Fruit fly (Drosophila melanogaster) whole organism, pupa: ENCODE measurements around the gene CG34297.

Experiments
- CG12605 ChIP-seq: fragments of 200-800 bp; sonication (Bioruptor generic); IDR thresholded peaks from 2 replicates; pipeline ENCODE4 v1.3.6; 2022; ENCODE audit warnings: missing biosample characterization, missing genetic modification characterization
- CG15710 ChIP-seq: fragments of 200-800 bp; sonication (Bioruptor generic); optimal IDR thresholded peaks from 2 replicates; lab custom pipeline; 2018; ENCODE audit warnings: missing biosample characterization, mild to moderate bottlenecking, missing genetic modification characterization, moderate library complexity
- CG17806 ChIP-seq: fragments of 200-800 bp; sonication (Bioruptor generic); optimal IDR thresholded peaks from 2 replicates; lab custom pipeline; 2018; ENCODE audit warnings: missing biosample characterization, mild to moderate bottlenecking, missing genetic modification characterization, moderate library complexity
- CG8159 ChIP-seq: fragments of 200-800 bp; sonication (Bioruptor generic); optimal IDR thresholded peaks from 3 replicates; lab custom pipeline; 2018; ENCODE audit warnings: missing biosample characterization, mild to moderate bottlenecking, missing genetic modification characterization, moderate library complexity
- CG8301 ChIP-seq: fragments of 200-800 bp; sonication (Bioruptor generic); optimal IDR thresholded peaks from 2 replicates; lab custom pipeline; 2018; ENCODE audit warnings: missing biosample characterization, mild to moderate bottlenecking, missing genetic modification characterization
- D1 ChIP-seq: fragments of 200-800 bp; sonication (Bioruptor generic); optimal IDR thresholded peaks from 2 replicates; lab custom pipeline; 2018; ENCODE audit warnings: missing biosample characterization, mild to moderate bottlenecking, missing genetic modification characterization, moderate library complexity
- EcR ChIP-seq: fragments of 200-800 bp; sonication (Bioruptor generic); optimal IDR thresholded peaks from 3 replicates; lab custom pipeline; 2019; ENCODE audit warnings: missing biosample characterization, missing genetic modification characterization, mild to moderate bottlenecking, moderate library complexity, missing genetic modification reagents
- Ets98B ChIP-seq: fragments of 200-800 bp; sonication (Bioruptor generic); IDR thresholded peaks from 2 replicates; pipeline ENCODE4 v1.3.6; 2022; ENCODE audit warnings: missing biosample characterization, missing genetic modification characterization
- Pif1A ChIP-seq: fragments of 200-800 bp; sonication (Bioruptor generic); optimal IDR thresholded peaks from 3 replicates; lab custom pipeline; 2016; ENCODE audit warnings: missing biosample characterization, missing genetic modification characterization
- Snoo ChIP-seq: fragments of 200-800 bp; sonication (Bioruptor generic); optimal IDR thresholded peaks from 3 replicates; lab custom pipeline; 2017; ENCODE audit warnings: missing biosample characterization, mild to moderate bottlenecking, missing genetic modification characterization, inconsistent platforms
- fd96Ca ChIP-seq: fragments of 200-800 bp; sonication (Bioruptor generic); IDR thresholded peaks from 3 replicates; pipeline ENCODE4 v1.3.6; 2022; ENCODE audit warnings: missing biosample characterization, missing genetic modification characterization

DNA sequence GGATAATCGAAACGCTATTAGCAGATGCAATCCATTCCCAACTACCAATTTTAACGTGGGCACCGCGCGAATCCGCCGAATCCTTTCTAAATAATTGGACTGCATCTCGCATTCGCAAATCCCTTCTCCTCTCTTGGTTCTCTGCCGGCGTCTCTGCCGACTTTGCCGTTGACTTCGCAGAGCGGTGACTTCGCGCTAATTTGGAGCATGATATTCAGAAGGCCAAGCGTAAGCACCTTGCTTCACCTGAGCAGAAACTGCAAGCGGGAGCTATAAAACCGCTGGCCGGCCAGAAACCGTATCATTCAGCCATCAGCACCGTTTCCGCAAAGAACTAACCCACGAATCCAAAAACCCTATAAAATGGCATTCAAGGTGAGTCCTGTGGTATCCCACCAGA lies 44.0 kb downstream of the CG34297 start, which contains the start of gene Ccp84Aa:
- TF ChIP-seq CG8159 (tag; lab: Kevin White, UChicago) (no peak), D1 (tag; lab: Kevin White, UChicago) (no peak), CG17806 (tag; lab: Kevin White, UChicago) (no peak), Ets98B (GFP tag; lab: Robert Waterston, UW) (no peak), CG12605 (GFP tag; lab: Robert Waterston, UW) (no peak), fd96Ca (GFP tag; lab: Robert Waterston, UW) (no peak), Snoo (tag; lab: Kevin White, UChicago) (no peak), CG15710 (no peak), Pif1A (no peak), CG8301 (tag; lab: Kevin White, UChicago) (no peak), EcR (GFP tag; lab: Kevin White, UChicago) (no peak)
